Worm (Caenorhabditis elegans) whole organism, L2 larva: ENCODE results near the gene srsx-10.

ENCODE experiments used
- R02D3.7 ChIP-seq: fragments of 150-350 bp; optimal IDR thresholded peaks from 2 replicates; lab custom pipeline; 2014; ENCODE audit warnings: missing biosample characterization, missing genetic modification characterization
- aly-2 ChIP-seq: fragments of 150-350 bp; optimal IDR thresholded peaks from 2 replicates; lab custom pipeline; 2014; ENCODE audit warnings: missing biosample characterization, missing genetic modification characterization
- ceh-82 ChIP-seq: fragments of 150-350 bp; optimal IDR thresholded peaks from 2 replicates; lab custom pipeline; 2014; ENCODE audit warnings: missing biosample characterization, missing genetic modification characterization
- crh-2 ChIP-seq: sonication (generic microtip); optimal IDR thresholded peaks from 2 replicates; lab custom pipeline; 2017; ENCODE audit warnings: missing biosample characterization, missing genetic modification characterization
- egl-27 ChIP-seq: sonication (generic microtip); optimal IDR thresholded peaks from 3 replicates; lab custom pipeline; 2017; ENCODE audit warnings: missing biosample characterization, missing genetic modification reagents, missing genetic modification characterization
- lsy-2 ChIP-seq, 2 experiments: fragments of 150-350 bp in 1 of 2; sonication (generic microtip) in 1 of 2; optimal IDR thresholded peaks; 2 replicates each; lab custom pipeline; 2014 to 2017; ENCODE audit warnings: missing biosample characterization in 2 of 2, missing genetic modification characterization in 2 of 2
- nhr-25 ChIP-seq: fragments of 150-350 bp; sonication (generic microtip); optimal IDR thresholded peaks from 3 replicates; lab custom pipeline; 2014; ENCODE audit warnings: missing biosample characterization, missing genetic modification characterization
- ztf-11 ChIP-seq: sonication (generic microtip); optimal IDR thresholded peaks from 2 replicates; lab custom pipeline; 2017; ENCODE audit warnings: missing biosample characterization, missing genetic modification characterization
- ztf-4 ChIP-seq: fragments of 150-350 bp; optimal IDR thresholded peaks from 2 replicates; lab custom pipeline; 2014; ENCODE audit warnings: missing biosample characterization, missing genetic modification characterization

ce11 chrV:4937337-4937736, 37.2 kb downstream of the srsx-10 start:
- TF ChIP-seq egl-27 (tag; lab: Kevin White, UChicago) (no peak), ztf-11 (tag; lab: Kevin White, UChicago) (no peak), R02D3.7 (tag; lab: Kevin White, UChicago) (no peak), lsy-2 (tag; optimal IDR thresholded peaks at IDR 0.05; lab: Kevin White, UChicago) (no peak), aly-2 (tag; lab: Kevin White, UChicago) (no peak), ztf-4 (tag; lab: Kevin White, UChicago) (no peak), nhr-25 (tag; lab: Kevin White, UChicago) (no peak), ceh-82 (tag; lab: Kevin White, UChicago) (no peak), crh-2 (tag; lab: Kevin White, UChicago) (no peak)
